Fruit fly (Drosophila melanogaster) whole organism, pupa: ENCODE results near the gene Crg-1.

ENCODE experiments used
- CG14655 ChIP-seq: fragments of 200-800 bp; sonication (Bioruptor generic); optimal IDR thresholded peaks from 3 replicates; lab custom pipeline; 2017; ENCODE audit warnings: mild to moderate bottlenecking, missing biosample characterization, missing genetic modification reagents, missing genetic modification characterization
- CG32121 ChIP-seq: fragments of 200-800 bp; sonication (Bioruptor generic); IDR thresholded peaks from 2 replicates; pipeline ENCODE4 v1.3.6; 2022; ENCODE audit warnings: missing biosample characterization, missing genetic modification characterization
- D1 ChIP-seq: fragments of 200-800 bp; sonication (Bioruptor generic); optimal IDR thresholded peaks from 2 replicates; lab custom pipeline; 2018; ENCODE audit warnings: missing biosample characterization, mild to moderate bottlenecking, missing genetic modification characterization, moderate library complexity

- TF ChIP-seq CG32121 (GFP tag; lab: Robert Waterston, UW) (peak; percentile 80), D1 (tag; lab: Kevin White, UChicago) (peak; percentile 14), CG14655 (GFP tag; lab: Kevin White, UChicago) (peak; percentile 88)
Measured at dm6 chrX:3750232-3751075, 42.6 kb upstream of the Crg-1 start.
